Worm (Caenorhabditis elegans) whole organism, L4 larva: Measurements from ENCODE around the gene C06E1.9.

Experiments used
- D1046.2 ChIP-seq: fragments of 200-800 bp; sonication (Bioruptor generic); IDR thresholded peaks from 2 replicates; pipeline ENCODE4 v1.3.6; 2022; ENCODE audit warnings: missing genetic modification characterization, missing compliant biosample characterization
- F10B5.3 ChIP-seq: sonication (generic microtip); optimal IDR thresholded peaks from 2 replicates; lab custom pipeline; 2016; ENCODE audit warnings: mild to moderate bottlenecking, missing genetic modification characterization, missing compliant biosample characterization
- F26F4.8 ChIP-seq: fragments of 200-800 bp; sonication (Bioruptor generic); conservative IDR thresholded peaks from 2 replicates; pipeline ENCODE4 v1.3.6; 2022; ENCODE audit warnings: missing genetic modification characterization, missing compliant biosample characterization
- F37D6.2 ChIP-seq: sonication (generic microtip); optimal IDR thresholded peaks from 2 replicates; lab custom pipeline; 2016; ENCODE audit warnings: mild to moderate bottlenecking, missing genetic modification characterization, missing compliant biosample characterization
- F44E2.7 ChIP-seq: fragments of 200-800 bp; sonication (Bioruptor generic); IDR thresholded peaks from 2 replicates; pipeline ENCODE4 v2.1.2; 2022; ENCODE audit warnings: missing genetic modification characterization, missing compliant biosample characterization
- F49E8.2 ChIP-seq: sonication (generic microtip); optimal IDR thresholded peaks from 2 replicates; lab custom pipeline; 2016; ENCODE audit warnings: missing compliant biosample characterization, mild to moderate bottlenecking, missing genetic modification characterization, borderline replicate concordance
- T20F7.1 ChIP-seq: fragments of 200-800 bp; sonication (Bioruptor generic); optimal IDR thresholded peaks from 2 replicates; lab custom pipeline; 2018; ENCODE audit warnings: mild to moderate bottlenecking, missing genetic modification characterization, missing compliant biosample characterization
- ZK337.2 ChIP-seq: fragments of 200-800 bp; sonication (Bioruptor generic); IDR thresholded peaks from 2 replicates; pipeline ENCODE4 v1.3.6; 2022; ENCODE audit warnings: missing genetic modification reagents, missing genetic modification characterization, missing compliant biosample characterization
- aha-1 ChIP-seq: fragments of 150-350 bp; peaks from one replicate; lab custom pipeline; 2014; ENCODE audit warnings: missing biosample characterization, missing genetic modification characterization
- ama-1 ChIP-seq: fragments of 150-350 bp; optimal IDR thresholded peaks from 2 replicates; lab custom pipeline; 2014; ENCODE audit warnings: inconsistent platforms, mixed read lengths
- ceh-20 ChIP-seq: fragments of 200-800 bp; sonication (Bioruptor generic); IDR thresholded peaks from 2 replicates; pipeline ENCODE4 v1.3.6; 2022; ENCODE audit warnings: missing genetic modification reagents, missing genetic modification characterization, missing compliant biosample characterization
- ceh-44 ChIP-seq: fragments of 200-800 bp; sonication (Bioruptor generic); IDR thresholded peaks from 2 replicates; pipeline ENCODE4 v1.3.6; 2022; ENCODE audit warnings: missing genetic modification reagents, missing genetic modification characterization, missing compliant biosample characterization
- daf-12 ChIP-seq: fragments of 150-350 bp; optimal IDR thresholded peaks from 2 replicates; lab custom pipeline; 2014; ENCODE audit warnings: missing biosample characterization, missing genetic modification reagents, missing genetic modification characterization
- daf-16 ChIP-seq, 3 experiments: sonication (generic microtip); optimal IDR thresholded peaks; 2 replicates each; lab custom pipeline; 2016 to 2017; ENCODE audit warnings: missing genetic modification characterization in 3 of 3, missing genetic modification reagents in 3 of 3, mild to moderate bottlenecking in 2 of 3, missing compliant biosample characterization in 2 of 3, missing biosample characterization in 1 of 3, moderate library complexity in 1 of 3
- dmd-6 ChIP-seq: fragments of 200-800 bp; sonication (Bioruptor generic); IDR thresholded peaks from 2 replicates; pipeline ENCODE4 v1.3.6; 2022; ENCODE audit warnings: missing genetic modification reagents, missing genetic modification characterization, missing compliant biosample characterization
- dmd-8 ChIP-seq: fragments of 200-800 bp; sonication (Bioruptor generic); IDR thresholded peaks from 2 replicates; pipeline ENCODE4 v1.3.6; 2022; ENCODE audit warnings: missing genetic modification characterization, missing compliant biosample characterization
- dpl-1 ChIP-seq: fragments of 150-350 bp; optimal IDR thresholded peaks from 2 replicates; lab custom pipeline; 2014; ENCODE audit warnings: missing biosample characterization, missing genetic modification reagents, missing genetic modification characterization
- egl-43 ChIP-seq: fragments of 200-800 bp; sonication (Bioruptor generic); IDR thresholded peaks from 2 replicates; pipeline ENCODE4 v1.3.6; 2022; ENCODE audit warnings: missing genetic modification reagents, missing genetic modification characterization, missing compliant biosample characterization
- fos-1 ChIP-seq: fragments of 150-350 bp; optimal IDR thresholded peaks from 2 replicates; lab custom pipeline; 2014; ENCODE audit warnings: missing biosample characterization, missing genetic modification characterization
- gei-8 ChIP-seq: fragments of 200-800 bp; sonication (Bioruptor generic); optimal IDR thresholded peaks from 2 replicates; lab custom pipeline; 2018; ENCODE audit warnings: mild to moderate bottlenecking, missing genetic modification characterization, missing compliant biosample characterization
- hif-1 ChIP-seq, 2 experiments: sonication (generic microtip); optimal IDR thresholded peaks; 2 replicates each; lab custom pipeline; 2016 to 2017; ENCODE audit warnings: missing compliant biosample characterization in 2 of 2, missing genetic modification characterization in 2 of 2, missing genetic modification reagents in 2 of 2, missing genotype in 2 of 2, mild to moderate bottlenecking in 1 of 2
- hlh-11 ChIP-seq: fragments of 200-800 bp; sonication (Bioruptor generic); optimal IDR thresholded peaks from 2 replicates; lab custom pipeline; 2018; ENCODE audit warnings: mild to moderate bottlenecking, missing genetic modification characterization, missing compliant biosample characterization
- hlh-30 ChIP-seq: sonication (generic microtip); optimal IDR thresholded peaks from 2 replicates; lab custom pipeline; 2017; ENCODE audit warnings: antibody characterized with exemption, mild to moderate bottlenecking, missing genetic modification characterization, missing compliant biosample characterization; ENCODE audit not compliant: insufficient read depth
- lim-7 ChIP-seq: fragments of 200-800 bp; sonication (Bioruptor generic); IDR thresholded peaks from 2 replicates; pipeline ENCODE4 v1.3.6; 2022; ENCODE audit warnings: missing genetic modification characterization, missing compliant biosample characterization
- lin-29 ChIP-seq: fragments of 200-800 bp; sonication (Bioruptor generic); IDR thresholded peaks from 2 replicates; pipeline ENCODE4 v1.3.6; 2022; ENCODE audit warnings: missing genetic modification reagents, missing genetic modification characterization, missing compliant biosample characterization
- lin-38 ChIP-seq: fragments of 200-800 bp; sonication (Bioruptor generic); IDR thresholded peaks from 2 replicates; pipeline ENCODE4 v1.3.6; 2022; ENCODE audit warnings: missing genetic modification reagents, missing genetic modification characterization, missing compliant biosample characterization
- lir-3 ChIP-seq: sonication (generic microtip); optimal IDR thresholded peaks from 2 replicates; lab custom pipeline; 2016; ENCODE audit warnings: mild to moderate bottlenecking, missing genetic modification characterization, missing compliant biosample characterization
- lsy-2 ChIP-seq, 2 experiments: fragments of 150-350 bp in 1 of 2; sonication (generic microtip) in 1 of 2; optimal IDR thresholded peaks; 2 replicates each; lab custom pipeline; 2014 to 2017; ENCODE audit warnings: missing biosample characterization in 2 of 2, missing genetic modification characterization in 2 of 2
- madf-5 ChIP-seq, 2 experiments: fragments of 200-800 bp; sonication (Bioruptor generic); IDR thresholded peaks; 2 replicates each; pipeline ENCODE4 v1.3.6; 2022; ENCODE audit warnings: missing compliant biosample characterization in 2 of 2, missing genetic modification characterization in 2 of 2
- madf-9 ChIP-seq: fragments of 200-800 bp; sonication (Bioruptor generic); conservative IDR thresholded peaks from 2 replicates; pipeline ENCODE4 v1.3.6; 2022; ENCODE audit warnings: missing genetic modification reagents, missing genetic modification characterization, missing compliant biosample characterization
- mep-1 ChIP-seq: fragments of 150-350 bp; sonication (generic microtip); optimal IDR thresholded peaks from 3 replicates; lab custom pipeline; 2014; ENCODE audit warnings: missing biosample characterization, missing genetic modification characterization
- mes-2 ChIP-seq: sonication (generic microtip); optimal IDR thresholded peaks from 2 replicates; lab custom pipeline; 2016; ENCODE audit warnings: missing genotype, mild to moderate bottlenecking, missing genetic modification characterization, missing compliant biosample characterization; ENCODE audit not compliant: poor library complexity, severe bottlenecking
- mxl-2 ChIP-seq: fragments of 200-800 bp; sonication (Bioruptor generic); conservative IDR thresholded peaks from 2 replicates; pipeline ENCODE4 v1.3.6; 2022; ENCODE audit warnings: missing genetic modification reagents, missing genetic modification characterization, missing compliant biosample characterization
- mxl-3 ChIP-seq: fragments of 200-800 bp; sonication (Bioruptor generic); optimal IDR thresholded peaks from 2 replicates; lab custom pipeline; 2018; ENCODE audit warnings: mild to moderate bottlenecking, missing genetic modification characterization, missing compliant biosample characterization
- nhr-10 ChIP-seq: fragments of 150-350 bp; optimal IDR thresholded peaks from 2 replicates; lab custom pipeline; 2014; ENCODE audit warnings: missing biosample characterization, missing genetic modification characterization
- nhr-237 ChIP-seq: sonication (generic microtip); optimal IDR thresholded peaks from 2 replicates; lab custom pipeline; 2017; ENCODE audit warnings: missing biosample characterization, missing genetic modification characterization
- nhr-25 ChIP-seq: sonication (generic microtip); optimal IDR thresholded peaks from 2 replicates; lab custom pipeline; 2017; ENCODE audit warnings: missing genetic modification characterization, mild to moderate bottlenecking, missing compliant biosample characterization, antibody characterized with exemption, moderate library complexity, borderline replicate concordance; ENCODE audit not compliant: insufficient read depth
- nhr-42 ChIP-seq: fragments of 200-800 bp; sonication (Bioruptor generic); IDR thresholded peaks from 2 replicates; pipeline ENCODE4 v1.3.6; 2022; ENCODE audit warnings: missing genetic modification characterization, missing compliant biosample characterization
- nhr-48 ChIP-seq: sonication (generic microtip); optimal IDR thresholded peaks from 2 replicates; lab custom pipeline; 2016; ENCODE audit warnings: mild to moderate bottlenecking, missing genetic modification characterization, missing compliant biosample characterization
- php-3 ChIP-seq: fragments of 200-800 bp; sonication (Bioruptor generic); IDR thresholded peaks from 2 replicates; pipeline ENCODE4 v1.3.6; 2022; ENCODE audit warnings: missing genetic modification reagents, missing genetic modification characterization, missing compliant biosample characterization
- rbr-2 ChIP-seq: sonication (generic microtip); optimal IDR thresholded peaks from 2 replicates; lab custom pipeline; 2016; ENCODE audit warnings: missing genotype, missing genetic modification characterization, missing compliant biosample characterization
- saeg-2 ChIP-seq: fragments of 200-800 bp; sonication (Bioruptor generic); IDR thresholded peaks from 2 replicates; pipeline ENCODE4 v1.3.6; 2022; ENCODE audit warnings: missing genetic modification reagents, missing genetic modification characterization, missing compliant biosample characterization
- skn-1 ChIP-seq: fragments of 150-350 bp; optimal IDR thresholded peaks from 2 replicates; lab custom pipeline; 2014; ENCODE audit warnings: missing biosample characterization, missing genetic modification characterization
- snpc-1.2 ChIP-seq: fragments of 200-800 bp; sonication (Bioruptor generic); IDR thresholded peaks from 2 replicates; pipeline ENCODE4 v1.3.6; 2022; ENCODE audit warnings: missing genetic modification reagents, missing genetic modification characterization, missing compliant biosample characterization
- snpc-4 ChIP-seq: fragments of 150-350 bp; optimal IDR thresholded peaks from 2 replicates; lab custom pipeline; 2014; ENCODE audit warnings: missing biosample characterization, missing genetic modification characterization
- unc-130 ChIP-seq: sonication (generic microtip); optimal IDR thresholded peaks from 2 replicates; lab custom pipeline; 2016; ENCODE audit warnings: missing genetic modification reagents, missing genetic modification characterization, missing compliant biosample characterization
- zfp-2 ChIP-seq: sonication (generic microtip); optimal IDR thresholded peaks from 2 replicates; lab custom pipeline; 2016; ENCODE audit warnings: mild to moderate bottlenecking, missing genetic modification characterization, missing compliant biosample characterization
- zfp-3 ChIP-seq: fragments of 200-800 bp; sonication (Bioruptor generic); conservative IDR thresholded peaks from 2 replicates; pipeline ENCODE4 v1.3.6; 2022; ENCODE audit warnings: missing genetic modification reagents, missing genetic modification characterization, missing compliant biosample characterization

Gene C06E1.9

ce11 chrIII:8643639-8644038 is 34.1 kb upstream of the C06E1.9 start, which contains the start of gene twk-7:
Gene twk-7 (minus strand): TSS chrIII:8643739.
- TF ChIP-seq F26F4.8 (GFP tag; lab: Robert Waterston, UW) (no peak), nhr-237 (no peak), madf-9 (GFP tag; lab: Robert Waterston, UW) (no peak), ceh-44 (no peak), daf-16 (GFP tag; optimal IDR thresholded peaks at IDR 0.05; lab: Kevin White, UChicago) (no peak), daf-16 (tag; optimal IDR thresholded peaks at IDR 0.05; lab: Kevin White, UChicago) (no peak), zfp-2 (tag; lab: Kevin White, UChicago) (no peak), nhr-25 (tag; lab: Kevin White, UChicago) (no peak), mep-1 (no peak), F44E2.7 (GFP tag; lab: Robert Waterston, UW) (no peak), mxl-3 (GFP tag; lab: Kevin White, UChicago) (no peak), lin-29 (GFP tag; lab: Robert Waterston, UW) (no peak), ama-1 (no peak), hif-1 (tag; optimal IDR thresholded peaks at IDR 0.05; lab: Kevin White, UChicago) (no peak), egl-43 (no peak), dpl-1 (GFP tag; lab: Kevin White, UChicago) (no peak), T20F7.1 (GFP tag; lab: Kevin White, UChicago) (no peak), zfp-3 (GFP tag; lab: Robert Waterston, UW) (no peak)

DNA sequence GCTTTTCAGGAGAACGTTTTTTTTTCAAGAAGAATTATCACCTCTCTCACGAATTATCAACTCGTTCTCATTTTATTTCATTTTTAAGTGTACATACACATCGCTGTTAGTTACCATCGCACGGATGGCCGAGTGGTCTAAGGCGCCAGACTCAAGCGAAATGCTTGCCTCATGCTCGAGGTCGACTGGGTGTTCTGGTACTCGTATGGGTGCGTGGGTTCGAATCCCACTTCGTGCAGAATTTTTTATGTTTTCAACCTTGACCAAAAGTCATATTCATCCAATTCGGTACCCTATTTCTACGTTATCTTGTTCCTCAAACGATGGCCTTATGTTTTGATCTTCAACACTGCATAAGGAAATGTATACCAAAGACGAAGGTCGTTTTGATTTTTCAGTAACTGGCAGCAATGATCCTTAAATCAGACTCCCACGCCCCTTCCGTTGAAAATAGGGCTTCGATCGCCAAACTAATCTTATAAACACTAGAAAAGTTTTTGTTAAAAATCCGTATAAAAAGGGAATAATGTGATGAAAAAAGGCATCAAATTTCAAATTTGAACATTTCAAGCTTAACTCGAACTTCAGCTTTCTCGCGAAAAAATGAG is 29.7 kb upstream of the C06E1.9 start, which contains the start of gene fip-1:
TSS of gene fip-1 (plus strand) at position 558 of the 608 bp plus-strand sequence.
- TF ChIP-seq fos-1 (tag; lab: Kevin White, UChicago) (no peak), snpc-4 (tag; lab: Kevin White, UChicago) (no peak), hlh-11 (no peak), dmd-6 (GFP tag; lab: Robert Waterston, UW) (peak; percentile 23; the same call in 1 of the 2 replicates), zfp-3 (GFP tag; lab: Robert Waterston, UW) (0 out of 2 replicates have a peak, but pooled peaks have one; percentile 40), php-3 (no peak), mes-2 (tag; lab: Kevin White, UChicago) (peak; percentile 55), lim-7 (GFP tag; lab: Robert Waterston, UW) (peak; percentile 89), snpc-1.2 (peak; percentile 59), F10B5.3 (tag; lab: Kevin White, UChicago) (no peak), hlh-30 (tag; lab: Kevin White, UChicago) (peak; percentile 41), unc-130 (peak; percentile 33), mxl-2 (GFP tag; lab: Robert Waterston, UW) (no peak), nhr-42 (peak; percentile 48; the same call in 1 of the 2 replicates), saeg-2 (GFP tag; lab: Robert Waterston, UW) (no peak), ZK337.2 (GFP tag; lab: Robert Waterston, UW) (peak; percentile 77), F49E8.2 (tag; lab: Kevin White, UChicago) (no peak), D1046.2 (GFP tag; lab: Robert Waterston, UW) (0 out of 2 replicates have a peak, but pooled peaks have one; percentile 70), rbr-2 (tag; lab: Kevin White, UChicago) (peak; percentile 15), lin-38 (GFP tag; lab: Robert Waterston, UW) (peak; percentile 73), ceh-44 (0 out of 2 replicates have a peak, but pooled peaks have one; percentile 49), ceh-20 (GFP tag; lab: Robert Waterston, UW) (peak; percentile 51; the same call in 1 of the 2 replicates), lsy-2 (tag; optimal IDR thresholded peaks at IDR 0.05; lab: Kevin White, UChicago) (no peak), skn-1 (no peak), nhr-10 (tag; lab: Kevin White, UChicago) (no peak), gei-8 (peak; percentile 36), aha-1 (peak; percentile 92), lir-3 (tag; lab: Kevin White, UChicago) (peak; percentile 5), F44E2.7 (GFP tag; lab: Robert Waterston, UW) (no peak), daf-12 (tag; lab: Kevin White, UChicago) (no peak), dmd-8 (GFP tag; lab: Robert Waterston, UW) (peak; percentile 91), nhr-48 (tag; lab: Kevin White, UChicago) (peak; percentile 20), F26F4.8 (GFP tag; lab: Robert Waterston, UW) (peak; percentile 84), F37D6.2 (no peak), madf-5 (GFP tag; IDR thresholded peaks at IDR 0.05; lab: Robert Waterston, UW) (peak; percentile 40 to 69; a peak in 1 of 4 replicates)
